Fruit fly (Drosophila melanogaster): ENCODE data around the gene GATAd.

Gene GATAd

DNA sequence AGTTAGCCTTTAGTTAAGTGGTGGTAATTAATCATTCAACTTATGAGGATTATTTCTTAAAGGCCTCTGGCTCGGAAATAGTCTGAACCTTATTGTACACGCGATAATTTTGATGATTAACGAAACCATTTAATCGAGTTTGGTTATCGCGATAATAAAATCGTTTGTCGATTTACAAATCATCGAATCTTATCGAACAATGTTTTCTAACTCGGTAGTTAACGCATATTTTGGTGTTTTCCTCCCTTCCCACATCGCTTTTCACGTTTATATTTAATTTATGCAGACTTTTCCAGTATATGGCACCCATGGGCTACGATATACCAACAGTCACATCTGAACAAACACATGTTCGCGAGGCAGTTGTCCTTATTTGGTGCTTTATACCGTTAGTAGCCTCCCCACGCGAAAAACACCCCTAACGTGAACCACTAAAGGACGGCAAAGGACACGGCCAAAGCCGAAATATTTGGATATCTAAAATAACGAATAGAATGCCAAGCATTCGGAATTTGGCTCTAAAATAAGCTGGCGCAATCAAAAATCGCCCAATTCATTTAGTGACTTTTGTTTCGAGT, 10.6 kb downstream of the GATAd start, which contains the start of gene Frmd5 (continued):
- TF ChIP-seq CG6683 (GFP tag; optimal IDR thresholded peaks at IDR 0.05) (no peak), sisA (GFP tag; IDR thresholded peaks at IDR 0.05) (no peak), pfk (GFP tag; optimal IDR thresholded peaks at IDR 0.05) (no peak), prd (optimal IDR thresholded peaks at IDR 0.05) (no peak), prd (GFP tag; IDR thresholded peaks at IDR 0.05) (no peak), CG9797 (GFP tag; optimal IDR thresholded peaks at IDR 0.05) (no peak), HLH4C (GFP tag; IDR thresholded peaks at IDR 0.05; ENCODE audit: partially characterized antibody) (peak; percentile 62), dan (GFP tag; IDR thresholded peaks at IDR 0.05) (no peak), CG12071 (GFP tag; optimal IDR thresholded peaks at IDR 0.05) (no peak), CG10959 (GFP tag; IDR thresholded peaks at IDR 0.05) (no peak), gcm (GFP tag; optimal IDR thresholded peaks at IDR 0.05) (no peak), NC2β (GFP tag; optimal IDR thresholded peaks at IDR 0.05) (no peak), Eip74EF (GFP tag; optimal IDR thresholded peaks at IDR 0.05) (no peak), CTCF (GFP tag; optimal IDR thresholded peaks at IDR 0.05) (no peak), bab2 (GFP tag; optimal IDR thresholded peaks at IDR 0.05) (no peak), CG6272 (GFP tag; IDR thresholded peaks at IDR 0.05) (no peak), sna (GFP tag; IDR thresholded peaks at IDR 0.05; ENCODE audit: partially characterized antibody) (peak; percentile 44; the same call in 1 of the 2 replicates), Neu2 (GFP tag; optimal IDR thresholded peaks at IDR 0.05; ENCODE audit: borderline replicate concordance) (peak; percentile 62), CG14050 (GFP tag; IDR thresholded peaks at IDR 0.05) (no peak), sr (GFP tag; IDR thresholded peaks at IDR 0.05) (no peak), Bgb (GFP tag; IDR thresholded peaks at IDR 0.05; ENCODE audit: partially characterized antibody) (0 out of 2 replicates have a peak, but pooled peaks have one; percentile 7), slbo (GFP tag; IDR thresholded peaks at IDR 0.05) (no peak), oc (tag; optimal IDR thresholded peaks at IDR 0.05) (no peak), wek (GFP tag; optimal IDR thresholded peaks at IDR 0.05) (peak; percentile 91), CG8388 (GFP tag; optimal IDR thresholded peaks at IDR 0.05) (peak; percentile 5), ab (GFP tag; optimal IDR thresholded peaks at IDR 0.05) (no peak), amos (GFP tag; IDR thresholded peaks at IDR 0.05; ENCODE audit: partially characterized antibody) (no peak), sim (GFP tag; IDR thresholded peaks at IDR 0.05) (no peak), CG1233 (GFP tag; optimal IDR thresholded peaks at IDR 0.05) (no peak), knrl (GFP tag; IDR thresholded peaks at IDR 0.05; ENCODE audit: partially characterized antibody) (0 out of 3 replicates have a peak, but pooled peaks have one; percentile 25), Fer3 (tag; optimal IDR thresholded peaks at IDR 0.05) (no peak), zen2 (GFP tag; IDR thresholded peaks at IDR 0.05; ENCODE audit: partially characterized antibody) (0 out of 3 replicates have a peak, but pooled peaks have one; percentile 28), Atf6 (GFP tag; IDR thresholded peaks at IDR 0.05) (no peak), chinmo (GFP tag; IDR thresholded peaks at IDR 0.05; ENCODE audit: partially characterized antibody) (no peak), CG2116 (GFP tag; optimal IDR thresholded peaks at IDR 0.05) (no peak), gro (GFP tag; optimal IDR thresholded peaks at IDR 0.05) (no peak), CG8089 (GFP tag; optimal IDR thresholded peaks at IDR 0.05) (no peak), CG12744 (GFP tag; optimal IDR thresholded peaks at IDR 0.05) (no peak), pum (GFP tag; optimal IDR thresholded peaks at IDR 0.05) (no peak), Spps (tag; optimal IDR thresholded peaks at IDR 0.05) (no peak), CG10147 (GFP tag; optimal IDR thresholded peaks at IDR 0.05) (no peak), Sry-δ (GFP tag; optimal IDR thresholded peaks at IDR 0.05) (no peak), Ssrp (tag; optimal IDR thresholded peaks at IDR 0.05) (no peak), Vsx1 (GFP tag; optimal IDR thresholded peaks at IDR 0.05) (no peak), CG8478 (optimal IDR thresholded peaks at IDR 0.05) (no peak), CG7786 (GFP tag; optimal IDR thresholded peaks at IDR 0.05) (no peak), CG11695 (GFP tag; IDR thresholded peaks at IDR 0.05) (no peak), CG5245 (GFP tag; optimal IDR thresholded peaks at IDR 0.05) (no peak), CG11504 (tag; optimal IDR thresholded peaks at IDR 0.05) (no peak), ato (GFP tag; IDR thresholded peaks at IDR 0.05; ENCODE audit: partially characterized antibody) (0 out of 2 replicates have a peak, but pooled peaks have one; percentile 29), CG30020 (tag; optimal IDR thresholded peaks at IDR 0.05) (no peak)

All from whole organism, embryonic.